Fruit fly (Drosophila melanogaster) whole organism, prepupa: ENCODE data around the gene CG33284.

Experiments used
- Blimp-1 ChIP-seq: fragments of 200-800 bp; sonication (Bioruptor generic); optimal IDR thresholded peaks from 3 replicates; lab custom pipeline; 2017; ENCODE audit warnings: missing biosample characterization, missing genetic modification characterization, mild to moderate bottlenecking, moderate library complexity, missing genetic modification reagents
- CG10631 ChIP-seq: fragments of 200-800 bp; sonication (Bioruptor generic); optimal IDR thresholded peaks from 2 replicates; lab custom pipeline; 2016; ENCODE audit warnings: missing biosample characterization, missing genetic modification characterization
- CG10669 ChIP-seq: fragments of 200-800 bp; sonication (Bioruptor generic); optimal IDR thresholded peaks from 3 replicates; lab custom pipeline; 2018; ENCODE audit warnings: missing biosample characterization, mild to moderate bottlenecking, missing genetic modification characterization, moderate library complexity
- CG11902 ChIP-seq: fragments of 200-800 bp; sonication (Bioruptor generic); optimal IDR thresholded peaks from 3 replicates; lab custom pipeline; 2016; ENCODE audit warnings: missing biosample characterization, missing genetic modification characterization
- CG15336 ChIP-seq: fragments of 200-800 bp; sonication (Bioruptor generic); IDR thresholded peaks from 2 replicates; pipeline ENCODE4 v1.3.6; 2022; ENCODE audit warnings: missing biosample characterization, missing genetic modification characterization
- CG1621 ChIP-seq: fragments of 200-800 bp; sonication (Bioruptor generic); optimal IDR thresholded peaks from 3 replicates; lab custom pipeline; 2018; ENCODE audit warnings: missing biosample characterization, mild to moderate bottlenecking, missing genetic modification characterization
- CG16779 ChIP-seq: fragments of 200-800 bp; sonication (Bioruptor generic); optimal IDR thresholded peaks from 3 replicates; lab custom pipeline; 2017; ENCODE audit warnings: missing biosample characterization, mild to moderate bottlenecking, missing genetic modification characterization
- CG3032 ChIP-seq: fragments of 200-800 bp; optimal IDR thresholded peaks from 2 replicates; lab custom pipeline; 2019; ENCODE audit warnings: missing biosample characterization, mild to moderate bottlenecking, missing genetic modification characterization, moderate library complexity
- CG31627 ChIP-seq: fragments of 200-800 bp; sonication (Bioruptor generic); optimal IDR thresholded peaks from 3 replicates; lab custom pipeline; 2016; ENCODE audit warnings: missing biosample characterization, missing genetic modification characterization
- CG32006 ChIP-seq: fragments of 200-800 bp; sonication (Bioruptor generic); optimal IDR thresholded peaks from 3 replicates; lab custom pipeline; 2017; ENCODE audit warnings: missing biosample characterization, mild to moderate bottlenecking, missing genetic modification characterization
- CG34406 ChIP-seq: fragments of 200-800 bp; sonication (Bioruptor generic); optimal IDR thresholded peaks from 3 replicates; lab custom pipeline; 2016; ENCODE audit warnings: missing biosample characterization, missing genetic modification characterization
- CG4318 ChIP-seq: fragments of 200-800 bp; sonication (Bioruptor generic); optimal IDR thresholded peaks from 3 replicates; lab custom pipeline; 2017; ENCODE audit warnings: missing biosample characterization, mild to moderate bottlenecking, missing genetic modification characterization
- CG6163 ChIP-seq: fragments of 200-800 bp; sonication (Bioruptor generic); IDR thresholded peaks from 3 replicates; pipeline ENCODE4 v1.3.6; 2022; ENCODE audit warnings: missing biosample characterization, missing genetic modification characterization
- CG6276 ChIP-seq: fragments of 200-800 bp; sonication (Bioruptor generic); optimal IDR thresholded peaks from 2 replicates; lab custom pipeline; 2017; ENCODE audit warnings: missing biosample characterization, mild to moderate bottlenecking, missing genetic modification characterization
- CG6792 ChIP-seq: fragments of 200-800 bp; sonication (Bioruptor generic); optimal IDR thresholded peaks from 3 replicates; lab custom pipeline; 2016; ENCODE audit warnings: missing biosample characterization, missing genetic modification characterization
- CG6808 ChIP-seq: fragments of 200-800 bp; sonication (Bioruptor generic); optimal IDR thresholded peaks from 3 replicates; lab custom pipeline; 2017; ENCODE audit warnings: missing biosample characterization, missing genetic modification characterization, mild to moderate bottlenecking, moderate library complexity, missing genetic modification reagents
- CG7368 ChIP-seq: fragments of 200-800 bp; sonication (Bioruptor generic); optimal IDR thresholded peaks from 3 replicates; lab custom pipeline; 2016; ENCODE audit warnings: missing biosample characterization, missing genetic modification characterization
- CG8119 ChIP-seq: fragments of 200-800 bp; sonication (Bioruptor generic); IDR thresholded peaks from 3 replicates; pipeline ENCODE4 v1.3.6; 2022; ENCODE audit warnings: missing biosample characterization, missing genetic modification characterization
- CG8319 ChIP-seq: fragments of 200-800 bp; sonication (Bioruptor generic); optimal IDR thresholded peaks from 3 replicates; lab custom pipeline; 2016; ENCODE audit warnings: missing biosample characterization, missing genetic modification characterization
- CG8632 ChIP-seq: fragments of 200-800 bp; sonication (Bioruptor generic); optimal IDR thresholded peaks from 3 replicates; lab custom pipeline; 2016; ENCODE audit warnings: missing biosample characterization, missing genetic modification characterization
- CG9139 ChIP-seq: fragments of 200-800 bp; sonication (Bioruptor generic); optimal IDR thresholded peaks from 3 replicates; lab custom pipeline; 2017; ENCODE audit warnings: missing biosample characterization, mild to moderate bottlenecking, missing genetic modification characterization
- Eip78C ChIP-seq: fragments of 200-800 bp; sonication (Bioruptor generic); peaks from one replicate; lab custom pipeline; 2016; ENCODE audit warnings: missing biosample characterization, missing genetic modification characterization
- Eip93F ChIP-seq: fragments of 200-800 bp; sonication (Bioruptor generic); optimal IDR thresholded peaks from 2 replicates; lab custom pipeline; 2016; ENCODE audit warnings: missing biosample characterization, mild to moderate bottlenecking, missing genetic modification characterization
- Ets96B ChIP-seq: fragments of 200-800 bp; optimal IDR thresholded peaks from 2 replicates; lab custom pipeline; 2019; ENCODE audit warnings: missing biosample characterization, mild to moderate bottlenecking, missing genetic modification characterization, moderate library complexity
- Gug ChIP-seq: fragments of 200-800 bp; sonication (Bioruptor generic); IDR thresholded peaks from 2 replicates; pipeline ENCODE4 v1.3.6; 2022; ENCODE audit warnings: missing biosample characterization, missing genetic modification characterization
- Hr38 ChIP-seq: sonication (Bioruptor generic); optimal IDR thresholded peaks from 2 replicates; lab custom pipeline; 2016; ENCODE audit warnings: missing biosample characterization, missing genetic modification characterization
- Hr39 ChIP-seq: fragments of 200-800 bp; sonication (Bioruptor generic); optimal IDR thresholded peaks from 2 replicates; lab custom pipeline; 2016; ENCODE audit warnings: missing biosample characterization, missing genetic modification characterization
- Hr4 ChIP-seq: fragments of 200-800 bp; sonication (Bioruptor generic); optimal IDR thresholded peaks from 3 replicates; lab custom pipeline; 2016; ENCODE audit warnings: missing biosample characterization, missing genetic modification characterization
- Lpt ChIP-seq: fragments of 200-800 bp; sonication (Bioruptor generic); optimal IDR thresholded peaks from 3 replicates; lab custom pipeline; 2016; ENCODE audit warnings: missing biosample characterization, missing genetic modification characterization
- Met ChIP-seq: fragments of 200-800 bp; sonication (Bioruptor generic); optimal IDR thresholded peaks from 3 replicates; lab custom pipeline; 2016; ENCODE audit warnings: missing biosample characterization, missing genetic modification characterization
- OdsH ChIP-seq: fragments of 200-800 bp; sonication (Bioruptor generic); optimal IDR thresholded peaks from 3 replicates; lab custom pipeline; 2016; ENCODE audit warnings: missing biosample characterization, missing genetic modification characterization
- Smox ChIP-seq: fragments of 200-800 bp; sonication (Bioruptor generic); optimal IDR thresholded peaks from 3 replicates; lab custom pipeline; 2016; ENCODE audit warnings: missing biosample characterization, missing genetic modification characterization
- Sox102F ChIP-seq: fragments of 200-800 bp; sonication (Bioruptor generic); optimal IDR thresholded peaks from 2 replicates; lab custom pipeline; 2016; ENCODE audit warnings: missing biosample characterization, mild to moderate bottlenecking, missing genetic modification characterization
- Sox14 ChIP-seq: fragments of 200-800 bp; sonication (Bioruptor generic); optimal IDR thresholded peaks from 3 replicates; lab custom pipeline; 2016; ENCODE audit warnings: missing biosample characterization, missing genetic modification characterization
- Sox15 ChIP-seq: fragments of 200-800 bp; sonication (Bioruptor generic); optimal IDR thresholded peaks from 3 replicates; lab custom pipeline; 2016; ENCODE audit warnings: missing biosample characterization, missing genetic modification characterization
- achi ChIP-seq: fragments of 200-800 bp; sonication (Bioruptor generic); optimal IDR thresholded peaks from 3 replicates; lab custom pipeline; 2016; ENCODE audit warnings: missing biosample characterization, missing genetic modification characterization
- acj6 ChIP-seq: fragments of 200-800 bp; sonication (Bioruptor generic); optimal IDR thresholded peaks from 3 replicates; lab custom pipeline; 2016; ENCODE audit warnings: missing biosample characterization, missing genetic modification characterization
- cyc ChIP-seq: fragments of 200-800 bp; sonication (Bioruptor generic); optimal IDR thresholded peaks from 3 replicates; lab custom pipeline; 2016; ENCODE audit warnings: missing biosample characterization, missing genetic modification characterization
- dac ChIP-seq: fragments of 200-800 bp; sonication (Bioruptor generic); optimal IDR thresholded peaks from 2 replicates; lab custom pipeline; 2017; ENCODE audit warnings: missing biosample characterization, mild to moderate bottlenecking, missing genetic modification characterization
- dsx ChIP-seq: fragments of 200-800 bp; optimal IDR thresholded peaks from 3 replicates; lab custom pipeline; 2019; ENCODE audit warnings: missing biosample characterization, mild to moderate bottlenecking, missing genetic modification characterization, moderate library complexity; ENCODE audit not compliant: poor library complexity, severe bottlenecking
- eg ChIP-seq: fragments of 200-800 bp; sonication (Bioruptor generic); IDR thresholded peaks from 3 replicates; pipeline ENCODE4 v1.3.6; 2022; ENCODE audit warnings: missing biosample characterization, missing genetic modification characterization
- esn ChIP-seq: fragments of 200-800 bp; sonication (Bioruptor generic); optimal IDR thresholded peaks from 2 replicates; lab custom pipeline; 2016; ENCODE audit warnings: missing biosample characterization, mild to moderate bottlenecking, missing genetic modification characterization, moderate library complexity
- fd85E ChIP-seq: fragments of 200-800 bp; sonication (Bioruptor generic); optimal IDR thresholded peaks from 3 replicates; lab custom pipeline; 2016; ENCODE audit warnings: missing biosample characterization, missing genetic modification characterization
- fkh ChIP-seq: fragments of 200-800 bp; sonication (Bioruptor generic); optimal IDR thresholded peaks from 3 replicates; lab custom pipeline; 2017; ENCODE audit warnings: missing biosample characterization, mild to moderate bottlenecking, missing genetic modification characterization, moderate library complexity
- lz ChIP-seq: fragments of 200-800 bp; sonication (Bioruptor generic); optimal IDR thresholded peaks from 3 replicates; lab custom pipeline; 2016; ENCODE audit warnings: missing biosample characterization, missing genetic modification characterization
- net ChIP-seq: fragments of 200-800 bp; sonication (Bioruptor generic); optimal IDR thresholded peaks from 3 replicates; lab custom pipeline; 2016; ENCODE audit warnings: missing biosample characterization, missing genetic modification characterization
- pdm3 ChIP-seq: fragments of 200-800 bp; sonication (Bioruptor generic); optimal IDR thresholded peaks from 3 replicates; lab custom pipeline; 2016; ENCODE audit warnings: missing biosample characterization, missing genetic modification characterization
- salr ChIP-seq, 2 experiments: fragments of 200-800 bp; sonication (Bioruptor generic); optimal IDR thresholded peaks; 3 replicates each; lab custom pipeline; 2016 to 2018; ENCODE audit warnings: missing biosample characterization in 2 of 2, missing genetic modification characterization in 2 of 2, mild to moderate bottlenecking in 1 of 2
- spab ChIP-seq: fragments of 200-800 bp; sonication (Bioruptor generic); optimal IDR thresholded peaks from 2 replicates; lab custom pipeline; 2017; ENCODE audit warnings: missing biosample characterization, mild to moderate bottlenecking, missing genetic modification characterization, missing genetic modification reagents
- ss ChIP-seq, 2 experiments: fragments of 200-800 bp; sonication (Bioruptor generic); optimal IDR thresholded peaks; 2 replicates in 1 of 2; 3 replicates in 1 of 2; lab custom pipeline; 2017 to 2018; ENCODE audit warnings: mild to moderate bottlenecking in 2 of 2, missing biosample characterization in 2 of 2, missing genetic modification characterization in 2 of 2, moderate library complexity in 1 of 2
- svp ChIP-seq: fragments of 200-800 bp; sonication (Bioruptor generic); peaks from one replicate; lab custom pipeline; 2016; ENCODE audit warnings: missing biosample characterization, missing genetic modification characterization
- topi ChIP-seq: fragments of 200-800 bp; sonication (Bioruptor generic); optimal IDR thresholded peaks from 3 replicates; lab custom pipeline; 2016; ENCODE audit warnings: missing biosample characterization, missing genetic modification characterization
- vri ChIP-seq: fragments of 200-800 bp; sonication (Bioruptor generic); optimal IDR thresholded peaks from 3 replicates; lab custom pipeline; 2016; ENCODE audit warnings: missing biosample characterization, mild to moderate bottlenecking, missing genetic modification characterization

CG33284 gene

DNA sequence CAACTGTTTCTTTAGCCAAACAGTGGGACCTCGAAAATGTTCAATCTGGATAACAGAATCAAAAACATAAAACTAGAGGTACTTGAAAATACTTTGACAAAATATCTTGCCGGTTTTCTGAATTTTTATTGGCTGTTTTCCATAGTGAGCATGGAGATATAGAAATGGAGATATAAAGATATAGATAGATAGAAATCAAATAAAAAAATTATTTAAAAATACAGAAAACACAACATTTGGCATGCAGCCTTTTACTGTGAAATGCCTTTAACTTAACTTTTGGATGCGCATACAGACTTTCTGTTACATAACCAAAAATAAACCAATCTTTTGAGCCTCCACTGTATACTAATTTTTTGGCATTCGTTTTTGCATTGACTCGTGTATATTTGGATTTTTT is 23.1 kb upstream of the CG33284 start:
- TF ChIP-seq CG1621 (tag; lab: Kevin White, UChicago): no peak
- TF ChIP-seq Sox102F (GFP tag; lab: Kevin White, UChicago): peak; percentile 51
- TF ChIP-seq CG32006 (GFP tag; lab: Kevin White, UChicago): peak; percentile 25
- TF ChIP-seq achi (GFP tag; lab: Kevin White, UChicago): no peak
- no peak for TF ChIP-seq CG8632 (GFP tag; lab: Kevin White, UChicago)
- TF ChIP-seq Eip78C (GFP tag; lab: Kevin White, UChicago): peak; percentile 54
- TF ChIP-seq CG9139: no peak
- TF ChIP-seq OdsH (GFP tag; lab: Kevin White, UChicago): peak; percentile 25
- peak; percentile 4 for TF ChIP-seq net
- no peak for TF ChIP-seq Ets96B (tag; lab: Kevin White, UChicago)
- TF ChIP-seq CG4318 (GFP tag; lab: Kevin White, UChicago): no peak
- no peak for TF ChIP-seq fd85E (GFP tag; lab: Kevin White, UChicago)
- no peak for TF ChIP-seq Sox15
- no peak for TF ChIP-seq Hr38 (GFP tag; lab: Kevin White, UChicago)
- no peak for TF ChIP-seq CG8319 (GFP tag; lab: Kevin White, UChicago)
- peak; percentile 38 for TF ChIP-seq Smox (GFP tag; lab: Kevin White, UChicago)
- no peak for TF ChIP-seq salr (GFP tag; optimal IDR thresholded peaks at IDR 0.05; lab: Kevin White, UChicago)
- no peak for TF ChIP-seq CG3032
- TF ChIP-seq esn (GFP tag; lab: Kevin White, UChicago): peak; percentile 50
- TF ChIP-seq Met: peak; percentile 59
- no peak for TF ChIP-seq Blimp-1 (GFP tag; lab: Kevin White, UChicago)
- TF ChIP-seq acj6 (GFP tag; lab: Kevin White, UChicago): peak; percentile 30
- TF ChIP-seq CG15336 (GFP tag; lab: Robert Waterston, UW): 0 out of 2 replicates have a peak, but pooled peaks have one; percentile 17
- TF ChIP-seq pdm3: no peak
- TF ChIP-seq CG34406 (GFP tag; lab: Kevin White, UChicago): no peak
- TF ChIP-seq Hr4 (GFP tag; lab: Kevin White, UChicago): peak; percentile 21
- 0 out of 3 replicates have a peak, but pooled peaks have one; percentile 20 for TF ChIP-seq eg (GFP tag; lab: Robert Waterston, UW)
- TF ChIP-seq Sox14 (GFP tag; lab: Kevin White, UChicago): peak; percentile 19
- no peak for TF ChIP-seq CG10669 (GFP tag; lab: Kevin White, UChicago)
- TF ChIP-seq CG31627 (GFP tag; lab: Kevin White, UChicago): peak; percentile 42
- TF ChIP-seq Hr39: peak; percentile 42
- no peak for TF ChIP-seq CG11902 (GFP tag; lab: Kevin White, UChicago)
- no peak for TF ChIP-seq CG7368
- TF ChIP-seq CG10631 (GFP tag; lab: Kevin White, UChicago): no peak
- TF ChIP-seq ss (GFP tag; optimal IDR thresholded peaks at IDR 0.05; lab: Kevin White, UChicago): no peak
- TF ChIP-seq Eip93F (GFP tag; lab: Kevin White, UChicago): no peak
- TF ChIP-seq CG6808 (GFP tag; lab: Kevin White, UChicago): no peak
- TF ChIP-seq CG6276: peak; percentile 26
- TF ChIP-seq spab (GFP tag; lab: Kevin White, UChicago): no peak
- no peak for TF ChIP-seq dac (GFP tag; lab: Kevin White, UChicago)
- peak; percentile 46 for TF ChIP-seq topi (GFP tag; lab: Kevin White, UChicago)
- no peak for TF ChIP-seq dsx (GFP tag; lab: Kevin White, UChicago)
- no peak for TF ChIP-seq Lpt (GFP tag; lab: Kevin White, UChicago)
- peak; percentile 23 for TF ChIP-seq lz
- peak; percentile 26 for TF ChIP-seq cyc
- peak; percentile 80 for TF ChIP-seq svp
- no peak for TF ChIP-seq Gug (GFP tag; lab: Robert Waterston, UW)
- peak; percentile 41; the same call in 1 of the 3 replicates for TF ChIP-seq CG8119 (GFP tag; lab: Robert Waterston, UW)
- no peak for TF ChIP-seq CG6163 (GFP tag; lab: Robert Waterston, UW)
- TF ChIP-seq vri (GFP tag; lab: Kevin White, UChicago): no peak
- TF ChIP-seq CG6792 (GFP tag; lab: Kevin White, UChicago): no peak
- no peak for TF ChIP-seq fkh (GFP tag; lab: Kevin White, UChicago)
- no peak for TF ChIP-seq CG16779 (tag; lab: Kevin White, UChicago)
